Worm (Caenorhabditis elegans) whole organism, early embryonic: Measurements from ENCODE around the gene R04B3.2.

ENCODE experiments used
- ama-1 ChIP-seq: fragments of 150-350 bp; optimal IDR thresholded peaks from 2 replicates; lab custom pipeline; 2014
- tbx-11 ChIP-seq: fragments of 200-800 bp; sonication (Bioruptor generic); IDR thresholded peaks from 2 replicates; pipeline ENCODE4 v1.3.6; 2022; ENCODE audit warnings: missing genetic modification characterization, missing compliant biosample characterization

DNA sequence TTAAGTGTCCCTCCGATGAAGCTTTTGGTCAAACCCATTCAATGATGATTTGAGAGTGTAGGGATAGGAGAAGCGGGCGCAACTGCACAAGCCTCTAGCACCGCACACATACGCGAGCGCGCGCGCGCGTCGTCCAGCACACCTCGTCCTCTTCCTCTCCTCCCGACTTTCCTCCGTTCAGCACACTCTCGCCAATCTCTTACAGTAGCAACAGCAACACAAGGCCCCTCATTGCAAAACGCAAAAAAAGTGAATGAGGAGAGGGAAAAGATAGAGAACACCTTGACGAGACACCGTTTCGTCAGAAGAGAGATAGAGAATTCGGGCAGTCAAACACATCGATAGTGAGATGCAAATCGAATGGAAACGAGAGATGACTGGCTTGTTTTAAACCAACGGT lies 41.1 kb downstream of the R04B3.2 start:
- TF ChIP-seq tbx-11 (GFP tag; lab: Robert Waterston, UW) (no peak), ama-1 (lab: Kevin White, UChicago) (no peak)
